Fruit fly (Drosophila melanogaster): ENCODE results near the gene CG13390.

DNA sequence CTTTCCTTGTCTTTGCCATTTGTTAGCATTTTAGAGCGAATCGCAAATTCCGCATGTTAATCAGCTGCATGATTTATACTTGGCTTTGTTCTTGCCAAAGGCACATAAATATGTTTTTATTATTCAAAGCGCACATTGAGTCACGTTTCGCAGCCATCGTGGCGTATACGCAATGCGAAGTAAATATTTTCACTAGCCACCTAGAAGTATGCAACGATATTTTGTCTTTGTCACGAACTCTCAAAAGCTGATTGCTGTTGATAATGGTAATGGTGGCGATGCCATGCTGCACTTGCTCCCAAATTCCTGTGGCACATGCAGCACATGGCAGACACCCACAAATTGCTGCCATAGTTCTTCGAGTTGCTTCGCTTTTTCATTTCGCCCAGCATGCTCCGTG, 41.9 kb downstream of the CG13390 start:
- TF ChIP-seq CG15710 (tag; optimal IDR thresholded peaks at IDR 0.05): no peak
- TF ChIP-seq CG14655 (GFP tag; optimal IDR thresholded peaks at IDR 0.05): peak; percentile 6
- TF ChIP-seq Ets98B (GFP tag; IDR thresholded peaks at IDR 0.05): 0 out of 2 replicates have a peak, but pooled peaks have one; percentile 9
- TF ChIP-seq fd96Ca (GFP tag; IDR thresholded peaks at IDR 0.05): no peak
- TF ChIP-seq rn (GFP tag; IDR thresholded peaks at IDR 0.05): no peak
- TF ChIP-seq CG4496 (GFP tag; IDR thresholded peaks at IDR 0.05): peak; percentile 81
- TF ChIP-seq EcR (GFP tag; optimal IDR thresholded peaks at IDR 0.05): no peak
- no peak for TF ChIP-seq CG17806 (tag; optimal IDR thresholded peaks at IDR 0.05)
- peak; percentile 4 for TF ChIP-seq CG34367 (tag; optimal IDR thresholded peaks at IDR 0.05)
- no peak for TF ChIP-seq CG13204 (GFP tag; optimal IDR thresholded peaks at IDR 0.05)
- TF ChIP-seq CG32121 (GFP tag; IDR thresholded peaks at IDR 0.05): no peak
- TF ChIP-seq D1 (tag; optimal IDR thresholded peaks at IDR 0.05): no peak
- no peak for TF ChIP-seq CG10348 (GFP tag; IDR thresholded peaks at IDR 0.05)
- TF ChIP-seq CG8301 (tag; optimal IDR thresholded peaks at IDR 0.05): no peak

All from whole organism, pupa.